Worm (Caenorhabditis elegans): ENCODE results near the gene maph-1.3.

ce11 chrIII:3819579-3819978 lies 25.1 kb upstream of the maph-1.3 start, which contains the start of gene dpy-27:
- TF ChIP-seq nhr-11 (tag; optimal IDR thresholded peaks at IDR 0.05) (no peak), ama-1 (optimal IDR thresholded peaks at IDR 0.05) (no peak), unc-39 (tag; optimal IDR thresholded peaks at IDR 0.05) (no peak), R02D3.7 (tag; optimal IDR thresholded peaks at IDR 0.05) (no peak), blmp-1 (tag; optimal IDR thresholded peaks at IDR 0.05; ENCODE audit: insufficient read depth) (no peak), ZK546.5 (tag; optimal IDR thresholded peaks at IDR 0.05) (no peak)

All from whole organism, L2 larva.